Fruit fly (Drosophila melanogaster) whole organism, adult: Measurements from ENCODE around the gene Nt5a.

ENCODE experiments used
- CG11617 ChIP-seq: fragments of 200-800 bp; sonication (Bioruptor generic); optimal IDR thresholded peaks from 2 replicates; lab custom pipeline; 2017; ENCODE audit warnings: mild to moderate bottlenecking, missing biosample characterization, missing genetic modification reagents, missing genetic modification characterization
- CG12768 ChIP-seq: fragments of 200-800 bp; sonication (Bioruptor generic); optimal IDR thresholded peaks from 2 replicates; lab custom pipeline; 2017; ENCODE audit warnings: missing biosample characterization, missing genetic modification characterization, mild to moderate bottlenecking, moderate library complexity, missing genetic modification reagents
- CG14711 ChIP-seq: fragments of 200-800 bp; sonication (Bioruptor generic); optimal IDR thresholded peaks from 2 replicates; lab custom pipeline; 2018; ENCODE audit warnings: missing biosample characterization, mild to moderate bottlenecking, missing genetic modification characterization, moderate library complexity
- CG1620 ChIP-seq: fragments of 200-800 bp; sonication (Bioruptor generic); optimal IDR thresholded peaks from 2 replicates; lab custom pipeline; 2016; ENCODE audit warnings: missing biosample characterization, missing genetic modification characterization
- CG33017 ChIP-seq: fragments of 200-800 bp; sonication (Bioruptor generic); optimal IDR thresholded peaks from 2 replicates; lab custom pipeline; 2018; ENCODE audit warnings: missing biosample characterization, mild to moderate bottlenecking, missing genetic modification characterization, moderate library complexity
- CG5204 ChIP-seq: fragments of 200-800 bp; sonication (Bioruptor generic); optimal IDR thresholded peaks from 2 replicates; lab custom pipeline; 2016; ENCODE audit warnings: missing biosample characterization, missing genetic modification characterization
- CG7045 ChIP-seq: fragments of 200-800 bp; sonication (Bioruptor generic); optimal IDR thresholded peaks from 2 replicates; lab custom pipeline; 2017; ENCODE audit warnings: missing biosample characterization, mild to moderate bottlenecking, missing genetic modification characterization
- CG7101 ChIP-seq: fragments of 200-800 bp; sonication (Bioruptor generic); optimal IDR thresholded peaks from 2 replicates; lab custom pipeline; 2018; ENCODE audit warnings: missing biosample characterization, mild to moderate bottlenecking, missing genetic modification characterization, moderate library complexity
- Clk ChIP-seq: fragments of 200-800 bp; sonication (Bioruptor generic); optimal IDR thresholded peaks from 2 replicates; lab custom pipeline; 2017; ENCODE audit warnings: missing biosample characterization, missing genetic modification characterization
- Crg-1 ChIP-seq: fragments of 200-800 bp; sonication (Bioruptor generic); optimal IDR thresholded peaks from 2 replicates; lab custom pipeline; 2016; ENCODE audit warnings: missing biosample characterization, missing genetic modification characterization
- Hr96 ChIP-seq: fragments of 200-800 bp; sonication (Bioruptor generic); optimal IDR thresholded peaks from 2 replicates; lab custom pipeline; 2016; ENCODE audit warnings: missing biosample characterization, missing genetic modification characterization
- Mnt ChIP-seq: fragments of 200-800 bp; sonication (Bioruptor generic); optimal IDR thresholded peaks from 2 replicates; lab custom pipeline; 2016; ENCODE audit warnings: missing biosample characterization, mild to moderate bottlenecking, missing genetic modification characterization
- bab1 ChIP-seq: fragments of 200-800 bp; sonication (Bioruptor generic); optimal IDR thresholded peaks from 3 replicates; lab custom pipeline; 2019; ENCODE audit warnings: missing biosample characterization, mild to moderate bottlenecking, missing genetic modification characterization, moderate library complexity
- cic ChIP-seq: fragments of 200-800 bp; sonication (Bioruptor generic); optimal IDR thresholded peaks from 2 replicates; lab custom pipeline; 2017; ENCODE audit warnings: missing biosample characterization, mild to moderate bottlenecking, missing genetic modification characterization, moderate library complexity
- cnc ChIP-seq, 2 experiments: fragments of >200 bp; optimal IDR thresholded peaks; 2 replicates each; lab custom pipeline; 2017
- kay ChIP-seq: fragments of 200-800 bp; sonication (Bioruptor generic); peaks from one replicate; lab custom pipeline; 2016; ENCODE audit warnings: missing biosample characterization, missing genetic modification characterization, borderline replicate concordance
- ovo ChIP-seq: fragments of 200-800 bp; sonication (Bioruptor generic); optimal IDR thresholded peaks from 2 replicates; lab custom pipeline; 2016; ENCODE audit warnings: missing biosample characterization, missing genetic modification characterization
- pad ChIP-seq: fragments of 200-800 bp; sonication (Bioruptor generic); optimal IDR thresholded peaks from 3 replicates; lab custom pipeline; 2017; ENCODE audit warnings: missing biosample characterization, missing genetic modification characterization, mild to moderate bottlenecking, moderate library complexity, missing genetic modification reagents
- tj ChIP-seq: fragments of 200-800 bp; sonication (Bioruptor generic); optimal IDR thresholded peaks from 3 replicates; lab custom pipeline; 2017; ENCODE audit warnings: missing biosample characterization, mild to moderate bottlenecking, missing genetic modification characterization, moderate library complexity
- toe ChIP-seq: fragments of 200-800 bp; sonication (Bioruptor generic); optimal IDR thresholded peaks from 2 replicates; lab custom pipeline; 2016; ENCODE audit warnings: missing biosample characterization, missing genetic modification characterization

The Nt5a gene

DNA sequence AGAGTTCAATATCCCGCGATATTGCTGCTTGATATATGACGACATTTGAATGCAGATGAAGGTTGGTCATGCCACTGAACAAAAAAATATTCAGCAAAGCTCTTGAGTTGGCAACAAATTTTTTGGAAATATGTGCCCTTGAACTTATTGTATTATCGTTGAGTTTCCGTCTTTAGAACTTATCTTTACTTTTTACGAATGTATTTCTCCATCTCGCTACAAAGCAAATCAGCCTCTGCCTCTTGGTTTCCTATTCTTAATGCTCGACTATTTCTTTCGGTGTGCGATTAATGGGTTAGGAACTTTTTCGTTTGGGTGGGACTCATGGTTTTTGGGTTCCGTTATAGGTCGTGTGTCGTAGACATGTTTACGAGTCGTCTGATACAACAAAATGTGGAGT lies 15.9 kb upstream of the Nt5a start:
- TF ChIP-seq pad (GFP tag; lab: Kevin White, UChicago) (no peak), Mnt (GFP tag; lab: Kevin White, UChicago) (no peak), kay (no peak), CG1620 (GFP tag; lab: Kevin White, UChicago) (no peak), CG7045 (GFP tag; lab: Kevin White, UChicago) (no peak), tj (GFP tag; lab: Kevin White, UChicago) (peak; percentile 38)

DNA sequence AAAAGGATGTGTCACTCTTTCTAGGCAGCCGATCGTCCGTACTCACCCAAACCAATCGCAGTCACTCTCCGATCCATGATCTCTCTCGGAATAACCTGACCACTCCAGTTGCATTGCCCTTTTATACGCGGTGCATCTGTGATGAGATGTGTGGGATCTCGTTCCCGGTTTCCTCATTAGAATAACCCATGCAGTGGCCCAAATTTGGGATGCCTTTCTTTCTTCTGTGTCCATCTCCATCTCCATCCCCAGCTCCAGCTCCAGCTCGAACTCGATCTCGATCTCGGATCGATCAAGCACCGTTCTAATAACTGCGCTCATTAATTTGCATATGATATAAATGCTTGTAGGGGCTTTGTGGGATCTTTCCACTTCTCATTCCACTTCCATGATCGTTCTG lies 15.5 kb upstream of the Nt5a start, which contains the start of gene CG9184:
Gene CG9184, minus strand, starts transcription at position 101 of the 400 bp plus-strand sequence.
- TF ChIP-seq cnc (optimal IDR thresholded peaks at IDR 0.05; lab: Kevin White, UChicago) (no peak), CG7045 (GFP tag; lab: Kevin White, UChicago) (no peak), ovo (GFP tag; lab: Kevin White, UChicago) (no peak), CG11617 (GFP tag; lab: Kevin White, UChicago) (no peak), cic (GFP tag; lab: Kevin White, UChicago) (no peak), tj (GFP tag; lab: Kevin White, UChicago) (no peak), pad (GFP tag; lab: Kevin White, UChicago) (no peak), CG5204 (GFP tag; lab: Kevin White, UChicago) (no peak)

DNA sequence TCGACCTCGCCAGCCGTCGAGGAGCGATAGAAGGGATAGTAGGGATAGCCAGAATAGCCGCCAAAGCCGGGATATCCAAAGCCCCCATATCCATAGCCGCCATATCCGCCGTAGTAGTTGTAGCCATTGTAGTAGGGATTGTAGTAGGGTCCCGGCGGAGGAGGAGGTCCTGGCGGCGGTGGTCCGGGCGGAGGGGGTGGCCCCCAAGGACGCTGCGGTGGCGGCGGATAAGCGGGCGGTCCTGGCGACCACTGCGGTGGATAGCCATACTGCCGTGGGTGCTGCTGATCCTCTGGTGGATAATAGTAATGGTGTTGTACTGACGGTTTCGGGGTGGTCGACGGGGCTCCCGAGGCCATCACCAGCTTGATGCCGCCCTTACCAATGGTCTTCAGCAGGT lies 14.9 kb upstream of the Nt5a start:
- TF ChIP-seq CG5204 (GFP tag; lab: Kevin White, UChicago), result no peak
- TF ChIP-seq tj (GFP tag; lab: Kevin White, UChicago), result no peak
- TF ChIP-seq cnc (optimal IDR thresholded peaks at IDR 0.05; lab: Kevin White, UChicago), result peak in 1 of 2 experiments; percentile 27
- TF ChIP-seq pad (GFP tag; lab: Kevin White, UChicago), result no peak

DNA sequence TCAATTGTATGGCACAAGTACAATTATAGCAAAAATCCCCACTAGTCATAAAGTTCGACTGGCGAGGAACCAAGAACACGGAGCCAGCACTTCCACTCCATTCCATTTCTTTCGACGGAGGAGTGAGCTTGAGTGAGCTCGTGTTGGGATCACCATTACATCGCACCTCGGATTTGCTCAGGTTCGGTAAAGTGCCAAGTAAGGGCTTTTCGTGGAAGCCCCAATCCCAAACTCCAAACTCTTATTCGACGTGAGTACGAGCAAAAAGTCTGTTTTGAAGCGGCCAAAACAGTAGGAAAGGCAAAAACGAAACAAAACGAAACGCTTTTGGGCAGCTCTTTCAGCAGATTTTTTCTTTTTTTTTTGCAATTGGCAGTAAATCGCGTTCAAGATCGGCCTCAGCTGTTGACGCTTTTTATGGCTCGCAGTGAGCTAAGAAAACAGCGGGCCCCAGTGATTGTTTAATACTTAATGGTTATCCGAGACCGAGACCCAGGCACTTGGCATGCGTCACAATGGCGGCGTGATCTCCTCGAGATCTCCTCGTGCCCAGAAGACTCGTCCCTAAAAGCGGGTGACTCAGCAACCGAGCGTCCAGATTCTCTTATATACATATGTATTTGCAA lies 13.8 kb upstream of the Nt5a start:
- TF ChIP-seq tj (GFP tag; lab: Kevin White, UChicago) (peak; percentile 95), Mnt (GFP tag; lab: Kevin White, UChicago) (no peak)

DNA sequence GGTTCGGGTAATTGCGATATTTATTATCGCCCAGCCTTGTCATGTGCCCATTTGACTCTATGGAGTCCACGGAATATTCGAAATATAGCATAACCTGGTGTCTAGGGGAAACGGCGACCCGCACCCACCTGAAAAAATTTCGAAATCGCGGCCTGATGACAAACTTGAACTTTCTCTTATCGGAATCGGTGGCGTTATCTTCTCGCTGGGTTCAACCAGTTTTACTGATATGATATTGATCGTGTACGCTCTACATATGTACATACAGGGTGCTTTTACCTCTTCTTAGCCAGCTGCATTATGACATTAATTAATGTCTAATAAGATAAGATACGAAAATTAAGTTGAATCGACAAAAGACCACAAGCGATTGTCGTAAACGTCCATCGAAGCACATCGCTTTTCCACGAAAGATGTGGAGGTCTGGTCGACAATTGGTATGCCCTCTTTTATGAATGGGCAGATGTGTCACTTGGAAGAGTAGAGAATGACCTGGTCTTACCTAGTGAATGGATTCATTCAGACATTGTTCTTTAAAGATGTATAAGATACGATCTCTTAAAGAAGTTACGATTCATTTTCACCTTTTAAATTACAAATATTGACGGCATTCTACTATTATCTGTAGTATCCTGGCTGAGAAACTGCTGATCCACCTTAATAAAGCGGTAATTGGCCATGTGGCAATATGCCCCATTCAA lies 13.2 kb upstream of the Nt5a start:
- no peak for TF ChIP-seq CG12768 (GFP tag; lab: Kevin White, UChicago)
- no peak for TF ChIP-seq Crg-1 (GFP tag; lab: Kevin White, UChicago)
- no peak for TF ChIP-seq kay
- TF ChIP-seq CG33017, result no peak
- TF ChIP-seq CG7045 (GFP tag; lab: Kevin White, UChicago), result no peak
- TF ChIP-seq pad (GFP tag; lab: Kevin White, UChicago), result peak; percentile 41
- TF ChIP-seq CG14711 (tag; lab: Kevin White, UChicago), result peak; percentile 53
- TF ChIP-seq bab1 (GFP tag; lab: Kevin White, UChicago), result peak; percentile 54
- TF ChIP-seq Hr96 (GFP tag; lab: Kevin White, UChicago), result no peak
- no peak for TF ChIP-seq toe (GFP tag; lab: Kevin White, UChicago)
- no peak for TF ChIP-seq CG5204 (GFP tag; lab: Kevin White, UChicago)
- TF ChIP-seq CG7101 (tag; lab: Kevin White, UChicago), result peak; percentile 41
- TF ChIP-seq tj (GFP tag; lab: Kevin White, UChicago), result no peak
- TF ChIP-seq ovo (GFP tag; lab: Kevin White, UChicago), result no peak

DNA sequence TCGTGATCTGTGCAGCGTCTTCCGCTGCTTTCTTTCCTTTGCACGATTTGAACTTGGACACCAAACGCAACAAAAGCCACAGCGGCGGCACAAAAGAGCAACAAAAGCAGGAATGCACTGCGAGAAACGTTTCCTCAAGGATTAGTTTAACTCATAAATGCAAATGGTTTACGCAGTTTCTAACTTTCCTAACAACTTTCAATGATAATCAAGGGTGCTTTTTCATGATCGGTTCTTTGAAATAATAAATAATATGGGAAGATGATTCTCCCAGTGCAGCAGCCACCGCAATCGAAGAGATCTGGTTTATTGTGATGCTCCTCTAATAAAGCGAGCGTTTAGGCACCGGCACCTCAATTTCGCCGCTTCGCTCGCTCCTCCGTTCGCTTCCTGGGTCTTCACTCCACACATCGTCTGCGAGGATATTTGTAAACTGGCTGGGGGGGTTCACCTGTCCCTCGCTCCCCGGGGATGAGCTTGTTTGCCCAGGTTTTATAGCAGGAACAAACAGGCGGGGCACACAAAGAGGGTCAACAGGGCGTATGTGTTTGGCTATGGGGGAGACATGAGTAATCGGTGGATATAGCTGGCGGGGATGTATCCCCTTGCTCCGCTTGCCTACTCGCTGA lies 12.0 kb upstream of the Nt5a start:
- TF ChIP-seq Clk (GFP tag; lab: Kevin White, UChicago) (no peak), bab1 (GFP tag; lab: Kevin White, UChicago) (no peak), CG33017 (no peak), Hr96 (GFP tag; lab: Kevin White, UChicago) (no peak), CG5204 (GFP tag; lab: Kevin White, UChicago) (no peak), CG7101 (tag; lab: Kevin White, UChicago) (no peak), CG11617 (GFP tag; lab: Kevin White, UChicago) (no peak), CG1620 (GFP tag; lab: Kevin White, UChicago) (no peak), kay (no peak), CG12768 (GFP tag; lab: Kevin White, UChicago) (no peak), Crg-1 (GFP tag; lab: Kevin White, UChicago) (no peak)

DNA sequence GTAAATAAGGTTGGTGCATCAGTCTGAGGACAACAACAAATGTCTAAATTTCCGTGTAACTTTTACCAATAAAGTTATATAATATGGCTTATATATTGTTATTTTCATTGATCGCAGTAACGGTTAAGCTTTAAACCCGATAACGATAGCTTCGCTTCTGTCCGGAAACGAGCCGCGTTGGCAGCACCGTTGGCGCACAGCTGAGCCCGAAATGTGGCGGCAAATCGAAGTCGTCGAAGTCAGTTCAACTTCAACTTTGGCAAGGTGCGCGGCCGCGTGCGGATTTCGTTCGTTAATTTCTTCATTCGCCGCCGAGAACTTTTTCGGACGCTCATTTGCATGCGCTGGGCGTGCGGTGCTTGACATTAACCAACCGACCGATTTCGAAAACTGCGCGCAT lies 11.0 kb upstream of the Nt5a start, which contains the start of gene Myo61F:
Gene Myo61F, plus strand, starts transcription at position 240 of the 400 bp plus-strand sequence.
- TF ChIP-seq Mnt (GFP tag; lab: Kevin White, UChicago), result peak; percentile 28
- TF ChIP-seq Crg-1 (GFP tag; lab: Kevin White, UChicago), result no peak
- no peak for TF ChIP-seq kay
- TF ChIP-seq CG12768 (GFP tag; lab: Kevin White, UChicago), result no peak
- no peak for TF ChIP-seq Hr96 (GFP tag; lab: Kevin White, UChicago)
- no peak for TF ChIP-seq Clk (GFP tag; lab: Kevin White, UChicago)
- TF ChIP-seq CG7101 (tag; lab: Kevin White, UChicago), result no peak
- no peak for TF ChIP-seq ovo (GFP tag; lab: Kevin White, UChicago)
- peak; percentile 54 for TF ChIP-seq bab1 (GFP tag; lab: Kevin White, UChicago)
- TF ChIP-seq CG7045 (GFP tag; lab: Kevin White, UChicago), result no peak
- TF ChIP-seq tj (GFP tag; lab: Kevin White, UChicago), result peak; percentile 42
- no peak for TF ChIP-seq CG14711 (tag; lab: Kevin White, UChicago)
- TF ChIP-seq cic (GFP tag; lab: Kevin White, UChicago), result no peak
